Worm (Caenorhabditis elegans): Measurements from ENCODE around the gene gar-3.
A peak's percentile ranks its signal among the peaks of the same experiment; 100 is the strongest.

The gar-3 gene

DNA sequence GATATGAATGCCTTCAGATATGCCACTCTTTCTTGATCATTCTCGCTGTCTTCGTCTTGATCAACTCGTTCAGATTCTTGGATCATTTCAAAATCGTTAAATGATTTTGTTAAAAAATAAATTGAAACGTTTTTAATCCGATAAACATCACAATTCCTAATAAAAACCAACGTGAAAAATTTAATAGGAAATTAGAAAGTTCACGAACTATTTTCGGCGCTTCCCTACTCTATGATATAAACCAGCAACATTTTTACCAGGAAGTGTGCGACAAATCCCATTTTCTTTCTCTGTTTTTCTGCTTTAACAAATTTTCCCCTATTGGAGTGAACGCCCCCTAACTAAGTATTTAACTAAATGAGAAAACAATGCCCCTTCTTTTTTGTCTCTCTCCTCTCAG, 5.8 kb upstream of the gar-3 start, which contains the start of gene Y40H4A.2:
Y40H4A.2 (minus strand) TSS at position 101 of the 400 bp plus-strand sequence.
- TF ChIP-seq unc-62 (GFP tag; optimal IDR thresholded peaks at IDR 0.05 in 1 of 2) (peak in 1 of 2 experiments; percentile 80), unc-62 (tag; optimal IDR thresholded peaks at IDR 0.05) (no peak), daf-19 (GFP tag; conservative IDR thresholded peaks at IDR 0.05) (no peak)

ce11 chrV:14576745-14577373, 2.7 kb downstream of the gar-3 start:
- no peak for TF ChIP-seq lin-29 (GFP tag; IDR thresholded peaks at IDR 0.05)
- peak; percentile 19; the same call in 1 of the 2 replicates for TF ChIP-seq ceh-20 (GFP tag; IDR thresholded peaks at IDR 0.05)
- TF ChIP-seq daf-16 (GFP tag; optimal IDR thresholded peaks at IDR 0.05): peak in 1 of 2 experiments; percentile 39
- TF ChIP-seq daf-16 (tag; optimal IDR thresholded peaks at IDR 0.05): no peak

- TF ChIP-seq lin-39 (tag; optimal IDR thresholded peaks at IDR 0.05): no peak
- TF ChIP-seq arid-1 (GFP tag; conservative IDR thresholded peaks at IDR 0.05): no peak
Observed at ce11 chrV:14562589-14562988, 16.9 kb downstream of the gar-3 start, which contains the start of gene C53A5.11. C53A5.11 (plus strand) TSS chrV:14562889.

DNA sequence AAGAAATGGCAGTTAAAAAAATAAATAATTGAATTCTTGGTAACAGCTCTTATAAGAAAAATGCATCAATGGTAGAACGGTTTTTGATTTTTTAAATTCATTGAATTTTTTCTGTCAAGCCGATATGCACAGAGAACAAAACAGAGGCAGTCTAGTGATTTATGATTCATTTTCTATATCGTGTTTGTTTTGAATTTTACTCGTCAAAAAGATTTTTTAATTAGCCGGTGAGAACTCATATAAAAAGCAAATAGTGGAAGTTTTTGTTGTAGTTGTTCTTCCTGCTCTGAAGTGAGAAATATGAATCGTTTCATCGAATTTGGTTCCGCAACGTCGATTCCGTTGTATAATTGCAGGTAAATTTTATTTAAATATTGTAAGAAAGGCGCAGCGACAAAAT, 20.2 kb downstream of the gar-3 start, which contains the start of gene srt-32:
srt-32 (plus strand) TSS at position 301 of the 400 bp plus-strand sequence.
- TF ChIP-seq lin-39 (tag; optimal IDR thresholded peaks at IDR 0.05) (no peak), R02D3.7 (tag; optimal IDR thresholded peaks at IDR 0.05) (no peak), ceh-20 (GFP tag; IDR thresholded peaks at IDR 0.05) (no peak), aly-2 (tag; optimal IDR thresholded peaks at IDR 0.05) (no peak), lin-1 (GFP tag; IDR thresholded peaks at IDR 0.05) (no peak), tra-1 (GFP tag; IDR thresholded peaks at IDR 0.05) (no peak)

DNA sequence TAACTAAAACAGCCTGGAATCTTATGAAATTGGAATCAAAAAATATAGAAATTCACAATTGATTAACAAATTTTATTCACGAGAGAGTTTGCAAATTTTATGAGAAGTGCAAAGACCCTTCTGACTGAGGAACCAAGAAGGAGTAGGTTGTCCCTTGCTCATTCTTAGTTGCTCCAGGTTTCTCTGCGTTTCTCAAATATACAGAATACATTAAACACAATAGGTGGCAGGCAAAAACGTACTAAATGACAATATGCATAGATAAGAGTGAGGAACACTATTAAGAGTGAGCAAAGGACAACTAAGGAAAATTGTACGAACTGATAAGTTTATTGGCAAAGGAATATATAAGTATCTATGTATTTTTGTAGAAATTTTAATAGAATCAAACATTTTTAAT, 20.8 kb downstream of the gar-3 start, which contains the start of gene C53A5.9:
C53A5.9 (minus strand) TSS at position 101 of the 400 bp plus-strand sequence.
- no peak for TF ChIP-seq pqm-1 (tag; optimal IDR thresholded peaks at IDR 0.05)
- TF ChIP-seq tag-97 (GFP tag; IDR thresholded peaks at IDR 0.05): no peak
- TF ChIP-seq madf-5 (GFP tag; IDR thresholded peaks at IDR 0.05): no peak
- TF ChIP-seq saeg-2 (GFP tag; IDR thresholded peaks at IDR 0.05): no peak
- no peak for TF ChIP-seq nhr-42 (GFP tag; IDR thresholded peaks at IDR 0.05)
- no peak for TF ChIP-seq lin-29 (GFP tag; IDR thresholded peaks at IDR 0.05)
- no peak for TF ChIP-seq ceh-28 (tag; optimal IDR thresholded peaks at IDR 0.05)
- TF ChIP-seq skn-1 (tag; optimal IDR thresholded peaks at IDR 0.05): no peak
- no peak for TF ChIP-seq T20F7.1 (GFP tag; optimal IDR thresholded peaks at IDR 0.05)
- no peak for TF ChIP-seq nhr-76 (tag; optimal IDR thresholded peaks at IDR 0.05)
- no peak for TF ChIP-seq fos-1 (tag; optimal IDR thresholded peaks at IDR 0.05)
- TF ChIP-seq zip-2 (tag; optimal IDR thresholded peaks at IDR 0.05): no peak
- no peak for TF ChIP-seq ZK337.2 (GFP tag; IDR thresholded peaks at IDR 0.05)
- TF ChIP-seq Y75B8A.6 (GFP tag; IDR thresholded peaks at IDR 0.05): no peak
- no peak for TF ChIP-seq hlh-11 (tag; optimal IDR thresholded peaks at IDR 0.05)
- TF ChIP-seq rbr-2 (tag; optimal IDR thresholded peaks at IDR 0.05): no peak
- TF ChIP-seq unc-130 (GFP tag; optimal IDR thresholded peaks at IDR 0.05): no peak
- TF ChIP-seq mxl-2 (GFP tag; conservative IDR thresholded peaks at IDR 0.05): no peak

DNA sequence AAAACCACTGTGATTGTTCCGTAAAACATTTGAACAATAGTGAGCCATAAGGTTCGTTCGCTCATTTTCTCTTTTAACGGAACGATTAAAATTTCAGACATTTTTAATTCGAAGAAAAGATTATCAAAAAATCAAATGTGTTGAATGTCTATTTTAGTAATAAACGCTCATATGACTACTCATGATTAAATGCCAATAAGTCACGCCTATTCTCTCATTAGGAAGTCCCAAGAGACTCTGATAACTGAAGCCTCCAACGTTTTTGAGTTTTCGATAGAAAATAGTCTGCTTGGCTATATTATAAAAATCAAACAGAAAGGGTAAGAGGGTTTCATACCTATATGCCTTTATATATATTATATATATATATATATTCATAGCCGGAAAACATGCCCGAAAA, 23.3 kb downstream of the gar-3 start, which contains the start of gene srg-47:
srg-47 (minus strand) TSS at position 101 of the 400 bp plus-strand sequence.
- TF ChIP-seq spr-1 (tag; optimal IDR thresholded peaks at IDR 0.05) (no peak), ceh-32 (tag; optimal IDR thresholded peaks at IDR 0.05; ENCODE audit: poor library complexity) (no peak), unc-39 (tag; optimal IDR thresholded peaks at IDR 0.05) (no peak), T20F7.1 (GFP tag; optimal IDR thresholded peaks at IDR 0.05) (no peak), mes-2 (tag; optimal IDR thresholded peaks at IDR 0.05; ENCODE audit: poor library complexity, severe bottlenecking) (no peak), zag-1 (tag; optimal IDR thresholded peaks at IDR 0.05) (no peak), daf-19 (GFP tag; conservative IDR thresholded peaks at IDR 0.05) (no peak), skn-1 (tag; optimal IDR thresholded peaks at IDR 0.05) (no peak), mxl-3 (GFP tag; optimal IDR thresholded peaks at IDR 0.05) (no peak), zip-2 (tag; optimal IDR thresholded peaks at IDR 0.05) (no peak), mep-1 (tag; optimal IDR thresholded peaks at IDR 0.05) (no peak)

Measured in whole organism, L4 larva.